Worm (Caenorhabditis elegans) whole organism, L1 larva: ENCODE measurements around the gene F13B12.3.
A peak's percentile ranks its signal among the peaks of the same experiment; 100 is the strongest.

Experiments used
- C16A3.4 ChIP-seq: fragments of 150-350 bp; optimal IDR thresholded peaks from 2 replicates; lab custom pipeline; 2014; ENCODE audit warnings: missing biosample characterization, missing genetic modification characterization
- Y116A8C.19 ChIP-seq: sonication (generic microtip); optimal IDR thresholded peaks from 2 replicates; lab custom pipeline; 2016; ENCODE audit warnings: missing compliant biosample characterization, missing genetic modification characterization, borderline replicate concordance
- aly-2 ChIP-seq: fragments of 150-350 bp; optimal IDR thresholded peaks from 2 replicates; lab custom pipeline; 2014; ENCODE audit warnings: missing biosample characterization, missing genetic modification characterization
- ama-1 ChIP-seq: fragments of 150-350 bp; optimal IDR thresholded peaks from 2 replicates; lab custom pipeline; 2014
- blmp-1 ChIP-seq: fragments of 150-350 bp; optimal IDR thresholded peaks from 2 replicates; lab custom pipeline; 2014; ENCODE audit warnings: missing biosample characterization, missing genetic modification characterization
- ceh-8 ChIP-seq: fragments of 200-800 bp; sonication (Bioruptor generic); optimal IDR thresholded peaks from 2 replicates; lab custom pipeline; 2018; ENCODE audit warnings: mild to moderate bottlenecking, missing genetic modification characterization, moderate library complexity, missing compliant biosample characterization
- ceh-82 ChIP-seq, 3 experiments: fragments of 150-350 bp in 1 of 3; sonication (generic microtip) in 2 of 3; optimal IDR thresholded peaks; 2 replicates each; lab custom pipeline; 2014 to 2017; ENCODE audit warnings: missing biosample characterization in 3 of 3, missing genetic modification characterization in 3 of 3
- ces-1 ChIP-seq: fragments of 150-350 bp; optimal IDR thresholded peaks from 2 replicates; lab custom pipeline; 2014; ENCODE audit warnings: missing biosample characterization, missing genetic modification reagents, missing genetic modification characterization
- dpl-1 ChIP-seq, 3 experiments: fragments of 150-350 bp in 2 of 3; sonication (generic microtip) in 1 of 3; optimal IDR thresholded peaks; 2 replicates each; lab custom pipeline; 2014 to 2017; ENCODE audit warnings: missing biosample characterization in 3 of 3, missing genetic modification characterization in 3 of 3, missing genetic modification reagents in 3 of 3
- dsc-1 ChIP-seq: sonication (generic microtip); optimal IDR thresholded peaks from 2 replicates; lab custom pipeline; 2016; ENCODE audit warnings: mild to moderate bottlenecking, missing genetic modification characterization, missing compliant biosample characterization
- efl-3 ChIP-seq: fragments of 200-800 bp; sonication (Bioruptor generic); optimal IDR thresholded peaks from 2 replicates; lab custom pipeline; 2018; ENCODE audit warnings: mild to moderate bottlenecking, missing genetic modification characterization, missing compliant biosample characterization
- egl-27 ChIP-seq, 2 experiments: fragments of 150-350 bp in 1 of 2; sonication (generic microtip); optimal IDR thresholded peaks; 3 replicates each; lab custom pipeline; 2017 to 2018; ENCODE audit warnings: missing biosample characterization in 2 of 2, missing genetic modification characterization in 2 of 2, missing genetic modification reagents in 2 of 2
- elt-2 ChIP-seq: sonication (generic microtip); optimal IDR thresholded peaks from 2 replicates; lab custom pipeline; 2016; ENCODE audit warnings: missing genetic modification characterization, mild to moderate bottlenecking, inconsistent platforms, missing compliant biosample characterization, missing genetic modification reagents
- elt-3 ChIP-seq, 6 experiments: fragments of 150-350 bp in 1 of 6; sonication (generic microtip); optimal IDR thresholded peaks; 2 replicates each; lab custom pipeline; 2017 to 2018; ENCODE audit warnings: missing biosample characterization in 6 of 6, missing genetic modification characterization in 6 of 6, inconsistent platforms in 1 of 6
- fkh-8 ChIP-seq: sonication (generic microtip); optimal IDR thresholded peaks from 2 replicates; lab custom pipeline; 2016; ENCODE audit warnings: mild to moderate bottlenecking, missing genetic modification characterization, missing compliant biosample characterization
- fos-1 ChIP-seq: fragments of 150-350 bp; optimal IDR thresholded peaks from 2 replicates; lab custom pipeline; 2014; ENCODE audit warnings: missing biosample characterization, missing genetic modification characterization
- grh-1 ChIP-seq: fragments of 200-800 bp; sonication (Bioruptor generic); IDR thresholded peaks from 2 replicates; pipeline ENCODE4 v1.3.6; 2022; ENCODE audit warnings: missing genetic modification reagents, missing genetic modification characterization, missing compliant biosample characterization
- hlh-17 ChIP-seq: fragments of 200-800 bp; sonication (Bioruptor generic); optimal IDR thresholded peaks from 2 replicates; lab custom pipeline; 2018; ENCODE audit warnings: missing genetic modification characterization, mild to moderate bottlenecking, missing compliant biosample characterization, moderate library complexity, borderline replicate concordance
- hpl-2 ChIP-seq: fragments of 150-350 bp; optimal IDR thresholded peaks from 2 replicates; lab custom pipeline; 2014; ENCODE audit warnings: missing biosample characterization, missing genetic modification reagents, missing genetic modification characterization
- irx-1 ChIP-seq: sonication (generic microtip); optimal IDR thresholded peaks from 2 replicates; lab custom pipeline; 2016; ENCODE audit warnings: missing genetic modification characterization, missing compliant biosample characterization
- jun-1 ChIP-seq: fragments of 150-350 bp; optimal IDR thresholded peaks from 2 replicates; lab custom pipeline; 2014; ENCODE audit warnings: missing biosample characterization, missing genetic modification reagents, missing genetic modification characterization
- lin-35 ChIP-seq, 2 experiments: fragments of 150-350 bp; optimal IDR thresholded peaks; 2 replicates each; lab custom pipeline; 2014; ENCODE audit warnings: missing biosample characterization in 2 of 2, missing genetic modification characterization in 2 of 2, missing genetic modification reagents in 2 of 2
- lin-39 ChIP-seq: fragments of 150-350 bp; optimal IDR thresholded peaks from 2 replicates; lab custom pipeline; 2014; ENCODE audit warnings: missing biosample characterization, missing genetic modification reagents, missing genetic modification characterization
- lsy-2 ChIP-seq, 2 experiments: fragments of 150-350 bp; optimal IDR thresholded peaks; 2 replicates each; lab custom pipeline; 2014; ENCODE audit warnings: missing biosample characterization in 2 of 2, missing genetic modification characterization in 2 of 2
- mab-9 ChIP-seq: fragments of 200-800 bp; sonication (Bioruptor generic); IDR thresholded peaks from 2 replicates; pipeline ENCODE4 v1.3.6; 2022; ENCODE audit warnings: missing genetic modification reagents, missing genetic modification characterization, missing compliant biosample characterization
- mdl-1 ChIP-seq, 2 experiments: fragments of 150-350 bp; optimal IDR thresholded peaks; 2 replicates each; lab custom pipeline; 2014 to 2017; ENCODE audit warnings: missing biosample characterization in 2 of 2, missing genetic modification characterization in 2 of 2, inconsistent platforms in 1 of 2
- mep-1 ChIP-seq: fragments of 150-350 bp; optimal IDR thresholded peaks from 2 replicates; lab custom pipeline; 2014; ENCODE audit warnings: missing biosample characterization, missing genetic modification characterization
- nhr-11 ChIP-seq: fragments of 150-350 bp; optimal IDR thresholded peaks from 2 replicates; lab custom pipeline; 2014; ENCODE audit warnings: missing biosample characterization, missing genetic modification characterization
- nhr-12 ChIP-seq: sonication (generic microtip); optimal IDR thresholded peaks from 2 replicates; lab custom pipeline; 2017; ENCODE audit warnings: missing biosample characterization, missing genetic modification characterization
- nhr-19 ChIP-seq: fragments of 200-800 bp; sonication (Bioruptor generic); conservative IDR thresholded peaks from 2 replicates; pipeline ENCODE4 v1.3.6; 2022; ENCODE audit warnings: missing genetic modification characterization, missing compliant biosample characterization
- nhr-20 ChIP-seq: sonication (generic microtip); optimal IDR thresholded peaks from 2 replicates; lab custom pipeline; 2016; ENCODE audit warnings: mild to moderate bottlenecking, missing genetic modification characterization, missing compliant biosample characterization
- nhr-237 ChIP-seq: fragments of 150-350 bp; optimal IDR thresholded peaks from 2 replicates; lab custom pipeline; 2014; ENCODE audit warnings: missing biosample characterization, missing genetic modification characterization
- nhr-28 ChIP-seq: fragments of 150-350 bp; optimal IDR thresholded peaks from 2 replicates; lab custom pipeline; 2014; ENCODE audit warnings: missing biosample characterization, missing genetic modification characterization
- nhr-71 ChIP-seq: sonication (generic microtip); optimal IDR thresholded peaks from 2 replicates; lab custom pipeline; 2016; ENCODE audit warnings: mild to moderate bottlenecking, missing genetic modification characterization, moderate library complexity, missing compliant biosample characterization
- nhr-77 ChIP-seq: fragments of 150-350 bp; optimal IDR thresholded peaks from 2 replicates; lab custom pipeline; 2014; ENCODE audit warnings: missing biosample characterization, missing genetic modification characterization
- nhr-84 ChIP-seq: sonication (generic microtip); optimal IDR thresholded peaks from 2 replicates; lab custom pipeline; 2017; ENCODE audit warnings: missing biosample characterization, missing genetic modification characterization
- nhr-85 ChIP-seq: sonication (generic microtip); peaks from one replicate; lab custom pipeline; 2016; ENCODE audit warnings: missing genetic modification characterization, inconsistent platforms, missing compliant biosample characterization
- nhr-90 ChIP-seq: sonication (generic microtip); optimal IDR thresholded peaks from 2 replicates; lab custom pipeline; 2016; ENCODE audit warnings: mild to moderate bottlenecking, missing genetic modification characterization, missing compliant biosample characterization; ENCODE audit not compliant: poor library complexity
- pag-3 ChIP-seq: sonication (generic microtip); optimal IDR thresholded peaks from 2 replicates; lab custom pipeline; 2017; ENCODE audit warnings: missing genetic modification characterization, mild to moderate bottlenecking, missing compliant biosample characterization, antibody characterized with exemption, borderline replicate concordance; ENCODE audit not compliant: insufficient read depth
- pax-3 ChIP-seq: fragments of 200-800 bp; sonication (Bioruptor generic); optimal IDR thresholded peaks from 2 replicates; lab custom pipeline; 2018; ENCODE audit warnings: mild to moderate bottlenecking, missing genetic modification characterization, moderate library complexity, missing compliant biosample characterization
- pqm-1 ChIP-seq: sonication (generic microtip); optimal IDR thresholded peaks from 3 replicates; lab custom pipeline; 2017; ENCODE audit warnings: missing biosample characterization, missing genetic modification characterization
- tbx-2 ChIP-seq: sonication (generic microtip); optimal IDR thresholded peaks from 2 replicates; lab custom pipeline; 2016; ENCODE audit warnings: missing genetic modification characterization, missing compliant biosample characterization
- tlp-1 ChIP-seq: fragments of 150-350 bp; optimal IDR thresholded peaks from 2 replicates; lab custom pipeline; 2014; ENCODE audit warnings: missing biosample characterization, missing genetic modification characterization
- unc-130 ChIP-seq: fragments of 150-350 bp; optimal IDR thresholded peaks from 2 replicates; lab custom pipeline; 2017; ENCODE audit warnings: missing biosample characterization, missing genetic modification characterization, inconsistent platforms
- unc-62 ChIP-seq: fragments of 150-350 bp; optimal IDR thresholded peaks from 2 replicates; lab custom pipeline; 2014; ENCODE audit warnings: missing biosample characterization, missing genetic modification reagents, missing genetic modification characterization
- unc-98 ChIP-seq: fragments of 200-800 bp; sonication (Bioruptor generic); IDR thresholded peaks from 2 replicates; pipeline ENCODE4 v1.3.6; 2022; ENCODE audit warnings: missing genetic modification characterization, missing compliant biosample characterization
- xbp-1 ChIP-seq: sonication (generic microtip); optimal IDR thresholded peaks from 2 replicates; lab custom pipeline; 2016; ENCODE audit warnings: missing genetic modification characterization, missing compliant biosample characterization
- zip-4 ChIP-seq: fragments of 200-800 bp; sonication (Bioruptor generic); optimal IDR thresholded peaks from 2 replicates; lab custom pipeline; 2018; ENCODE audit warnings: mild to moderate bottlenecking, missing genetic modification characterization, moderate library complexity, missing compliant biosample characterization

The F13B12.3 gene

DNA sequence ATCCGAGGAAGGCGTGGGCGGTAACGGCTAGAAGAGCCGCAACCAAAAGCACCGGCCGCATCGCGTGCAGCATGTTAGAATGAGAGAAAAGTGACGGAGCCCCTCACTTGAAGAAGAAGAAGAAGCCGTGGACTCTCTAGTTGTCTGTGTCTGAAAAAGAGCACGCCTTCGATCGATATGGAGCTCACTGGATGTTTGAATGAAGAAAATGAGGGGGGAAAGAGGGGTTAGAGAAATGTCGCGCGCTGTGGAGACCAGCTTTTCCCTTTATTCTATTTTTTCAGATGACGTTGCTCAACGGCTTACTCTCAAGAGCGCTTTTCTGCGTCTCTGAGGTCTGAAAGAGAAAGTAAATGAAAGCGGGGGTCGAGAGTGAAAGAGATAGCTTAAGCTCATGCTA lies 42.8 kb downstream of the F13B12.3 start, which contains the start of gene egl-21 (continued):
- peak; percentile 15; the same call in 1 of the 2 replicates for TF ChIP-seq nhr-19 (GFP tag; lab: Robert Waterston, UW)
- TF ChIP-seq dsc-1 (tag; lab: Kevin White, UChicago): peak; percentile 55
- TF ChIP-seq nhr-90 (tag; lab: Kevin White, UChicago): no peak
- peak; percentile 60 for TF ChIP-seq pax-3 (tag; lab: Kevin White, UChicago)
- peak; percentile 14 for TF ChIP-seq fos-1
- peak; percentile 6 for TF ChIP-seq C16A3.4 (tag; lab: Kevin White, UChicago)
- no peak for TF ChIP-seq grh-1 (GFP tag; lab: Robert Waterston, UW)
- no peak for TF ChIP-seq mdl-1 (tag; optimal IDR thresholded peaks at IDR 0.05; lab: Kevin White, UChicago)
- TF ChIP-seq nhr-85: no peak
- peak; percentile 70 for TF ChIP-seq jun-1 (tag; lab: Kevin White, UChicago)
- no peak for TF ChIP-seq mab-9 (GFP tag; lab: Robert Waterston, UW)
- TF ChIP-seq zip-4 (GFP tag; lab: Kevin White, UChicago): peak; percentile 7
- no peak for TF ChIP-seq nhr-84
- peak; percentile 63 for TF ChIP-seq tbx-2 (tag; lab: Kevin White, UChicago)
- no peak for TF ChIP-seq unc-62 (GFP tag; lab: Kevin White, UChicago)
- TF ChIP-seq ceh-8: peak; percentile 0
- TF ChIP-seq nhr-11: peak; percentile 38
- no peak for TF ChIP-seq nhr-20 (tag; lab: Kevin White, UChicago)
- TF ChIP-seq hlh-17 (GFP tag; lab: Kevin White, UChicago): no peak
- TF ChIP-seq hpl-2 (GFP tag; lab: Kevin White, UChicago): no peak
- TF ChIP-seq nhr-71 (tag; lab: Kevin White, UChicago): peak; percentile 83
- peak in 1 of 2 experiments; percentile 53 for TF ChIP-seq lin-35 (GFP tag; optimal IDR thresholded peaks at IDR 0.05; lab: Kevin White, UChicago)
- TF ChIP-seq nhr-237 (tag; lab: Kevin White, UChicago): no peak
- no peak for TF ChIP-seq elt-3 (tag; optimal IDR thresholded peaks at IDR 0.05; lab: Kevin White, UChicago)
- no peak for TF ChIP-seq irx-1 (tag; lab: Kevin White, UChicago)
- TF ChIP-seq pag-3 (tag; lab: Kevin White, UChicago): no peak
- no peak for TF ChIP-seq unc-98 (GFP tag; lab: Robert Waterston, UW)
- no peak for TF ChIP-seq blmp-1 (tag; lab: Kevin White, UChicago)
- TF ChIP-seq lin-39: no peak
- peak; percentile 88 for TF ChIP-seq xbp-1 (tag; lab: Kevin White, UChicago)
- TF ChIP-seq ama-1 (lab: Kevin White, UChicago): no peak

DNA sequence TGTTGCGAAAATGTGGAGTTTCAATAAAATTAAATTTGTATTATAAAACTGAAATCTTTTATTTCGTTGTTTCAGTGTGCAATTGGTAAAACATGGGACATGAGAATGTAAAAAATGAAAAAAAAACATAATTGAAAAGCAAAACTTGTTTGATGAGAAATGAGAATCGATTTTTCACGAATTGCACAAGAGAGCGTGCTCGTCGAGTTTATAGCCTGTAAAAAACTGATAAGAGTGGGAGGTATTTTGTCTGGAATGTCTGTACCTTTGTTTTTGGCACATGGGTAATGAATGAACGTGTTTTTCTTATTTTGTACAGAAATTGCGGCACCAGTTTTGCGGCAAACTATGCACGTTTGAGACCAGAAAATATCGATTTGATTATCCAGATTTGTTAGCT lies 43.7 kb downstream of the F13B12.3 start:
- TF ChIP-seq pqm-1 (peak; percentile 48), nhr-12 (tag; lab: Kevin White, UChicago) (no peak)

DNA sequence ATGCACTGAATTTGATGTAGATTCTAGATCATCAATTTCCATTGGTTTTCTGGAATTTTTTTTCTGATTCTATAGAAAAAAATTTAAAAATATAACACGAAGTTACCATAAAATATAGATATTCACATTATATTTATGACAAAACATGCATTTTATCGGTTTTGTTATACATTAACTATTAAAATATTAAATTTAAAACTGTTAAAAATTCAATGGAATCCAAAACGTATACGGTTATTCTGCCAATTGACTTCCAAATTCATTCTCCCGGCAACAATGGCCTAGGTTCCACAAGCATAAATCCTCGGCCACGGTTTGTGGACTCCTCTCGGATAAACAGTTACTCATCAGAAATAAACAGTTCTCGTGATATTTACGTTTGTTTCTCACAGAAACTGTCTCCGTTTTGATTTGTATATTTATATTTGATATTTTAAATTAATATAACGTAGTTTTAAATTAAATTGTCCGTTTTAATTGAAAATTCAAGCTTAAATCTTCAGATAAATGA lies 44.7 kb downstream of the F13B12.3 start, which contains the start of the genes F01D4.5 and ced-5:
Gene F01D4.5 (minus strand): TSS at position 51 of the 511 bp plus-strand sequence.
Gene ced-5 (plus strand): TSS at position 504 of the 511 bp plus-strand sequence.
- TF ChIP-seq pax-3 (tag; lab: Kevin White, UChicago): peak; percentile 95
- TF ChIP-seq fkh-8 (tag; lab: Kevin White, UChicago): peak; percentile 84
- TF ChIP-seq ceh-82 (tag; optimal IDR thresholded peaks at IDR 0.05; lab: Kevin White, UChicago): peak; percentile 56 to 65 (median 63)
- TF ChIP-seq nhr-77 (tag; lab: Kevin White, UChicago): no peak
- peak; percentile 95 for TF ChIP-seq dsc-1 (tag; lab: Kevin White, UChicago)
- TF ChIP-seq aly-2 (tag; lab: Kevin White, UChicago): peak; percentile 56
- no peak for TF ChIP-seq egl-27 (tag; optimal IDR thresholded peaks at IDR 0.05; lab: Kevin White, UChicago)
- peak; percentile 99 for TF ChIP-seq irx-1 (tag; lab: Kevin White, UChicago)
- TF ChIP-seq ces-1 (GFP tag; lab: Kevin White, UChicago): no peak
- no peak for TF ChIP-seq tlp-1 (tag; lab: Kevin White, UChicago)
- peak; percentile 81 to 85 for TF ChIP-seq lsy-2 (tag; optimal IDR thresholded peaks at IDR 0.05; lab: Kevin White, UChicago)
- peak; percentile 98 for TF ChIP-seq nhr-90 (tag; lab: Kevin White, UChicago)
- peak; percentile 54 for TF ChIP-seq blmp-1 (tag; lab: Kevin White, UChicago)
- peak; percentile 40 for TF ChIP-seq hlh-17 (GFP tag; lab: Kevin White, UChicago)
- no peak for TF ChIP-seq ama-1 (lab: Kevin White, UChicago)
- TF ChIP-seq mep-1 (tag; lab: Kevin White, UChicago): peak; percentile 92
- peak; percentile 72 for TF ChIP-seq lin-39
- TF ChIP-seq elt-2: peak; percentile 91
- TF ChIP-seq dpl-1 (GFP tag; optimal IDR thresholded peaks at IDR 0.05; lab: Kevin White, UChicago): peak; percentile 56 to 80 (median 80)
- TF ChIP-seq nhr-28: no peak
- peak; percentile 88 for TF ChIP-seq ceh-8
- peak; percentile 77 for TF ChIP-seq efl-3
- peak; percentile 36 for TF ChIP-seq unc-130 (tag; lab: Kevin White, UChicago)
- TF ChIP-seq Y116A8C.19 (tag; lab: Kevin White, UChicago): peak; percentile 94
- peak in 3 of 6 experiments; percentile 5 to 77 (median 41) for TF ChIP-seq elt-3 (tag; optimal IDR thresholded peaks at IDR 0.05; lab: Kevin White, UChicago)
